Fruit fly (Drosophila melanogaster): ENCODE data around the gene CG4770.

DNA sequence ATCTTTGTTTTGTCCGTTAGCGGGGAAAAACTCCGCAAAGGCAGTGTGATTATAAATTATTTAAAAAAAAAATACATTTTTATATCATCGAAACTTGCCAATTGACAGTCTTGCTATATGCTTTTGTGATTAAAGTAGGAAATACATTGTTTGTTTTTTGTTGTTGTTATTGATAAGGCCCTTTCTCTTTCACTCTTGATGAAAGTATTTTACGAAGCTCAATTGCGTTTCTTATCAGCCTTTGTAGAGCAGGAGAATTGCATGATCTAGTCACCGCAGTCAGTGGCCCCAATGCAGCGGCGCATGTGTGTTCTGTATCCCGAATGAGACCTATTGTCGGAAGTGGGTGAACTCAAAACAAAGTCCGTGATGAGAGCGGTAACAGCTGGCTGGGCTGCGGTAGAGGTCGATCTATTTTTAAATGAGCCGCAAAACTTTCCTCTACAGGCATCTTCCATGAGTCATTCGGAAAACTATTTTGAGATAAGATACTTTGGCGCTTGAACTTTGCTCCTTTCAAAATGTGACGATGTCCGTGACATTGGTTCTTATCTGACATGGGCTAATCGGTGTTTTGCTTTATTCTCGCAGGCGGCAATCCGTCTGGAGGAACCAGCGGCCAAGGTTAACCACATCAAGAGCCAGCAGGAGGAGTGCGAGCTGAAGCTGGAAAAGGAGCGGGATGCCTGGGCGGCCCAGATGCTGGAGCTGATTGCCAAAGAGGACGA, 7.8 kb upstream of the CG4770 start:
- TF ChIP-seq psq (optimal IDR thresholded peaks at IDR 0.05): no peak
- no peak for TF ChIP-seq h (optimal IDR thresholded peaks at IDR 0.05)
- TF ChIP-seq Sin3A (optimal IDR thresholded peaks at IDR 0.05): no peak
- no peak for TF ChIP-seq ttk (optimal IDR thresholded peaks at IDR 0.05)

All from Kc167 (cell line).